Worm (Caenorhabditis elegans): ENCODE data around the gene ugt-23.

ugt-23 gene

DNA sequence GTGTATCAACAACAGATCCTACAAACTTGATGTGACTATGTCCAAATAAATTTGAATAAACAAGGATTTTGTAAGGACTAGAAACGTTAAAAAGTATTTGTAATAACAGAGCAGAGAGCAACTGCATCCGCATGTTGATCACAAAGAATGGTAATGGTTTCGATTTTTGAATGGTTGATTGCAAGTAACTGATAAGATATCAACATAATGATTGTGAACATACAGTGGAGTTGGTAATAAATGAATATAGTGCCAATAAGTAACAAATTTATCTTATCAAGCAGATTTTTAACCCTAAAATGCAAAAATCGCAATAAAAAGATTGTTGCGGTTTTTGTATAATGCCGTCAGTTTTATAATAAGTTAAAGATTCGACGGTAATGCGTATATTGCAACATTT, at the start of gene ugt-23:
Gene ugt-23 (minus strand): TSS at position 212 of the 400 bp plus-strand sequence.
- no peak for TF ChIP-seq ama-1 (optimal IDR thresholded peaks at IDR 0.05)
- TF ChIP-seq elt-2 (tag; optimal IDR thresholded peaks at IDR 0.05): peak; percentile 70

DNA sequence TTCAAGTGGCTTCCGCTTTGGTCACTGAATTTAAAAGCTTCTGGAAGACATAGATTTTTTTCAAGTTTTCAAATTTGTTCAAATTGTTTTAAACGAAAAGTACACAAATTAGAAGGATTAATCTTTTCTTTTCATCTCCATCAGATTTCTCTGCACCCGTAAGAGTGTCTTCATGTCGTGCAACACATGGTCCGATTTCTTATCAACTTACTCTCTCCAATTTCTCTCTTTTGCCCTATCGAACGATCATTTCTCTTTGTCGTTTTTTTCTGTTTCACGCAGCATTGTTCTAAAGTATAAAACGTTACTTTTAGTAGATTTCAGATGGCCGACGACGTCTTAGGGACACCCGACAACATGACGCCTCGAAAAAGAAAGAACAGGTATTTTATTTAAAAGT, 40.3 kb upstream of the ugt-23 start, which contains the start of gene pssy-1:
Gene pssy-1 (plus strand): TSS at position 318 of the 400 bp plus-strand sequence.
- TF ChIP-seq sdc-2 (tag; optimal IDR thresholded peaks at IDR 0.05) (no peak), elt-2 (tag; optimal IDR thresholded peaks at IDR 0.05) (no peak), pax-1 (tag; optimal IDR thresholded peaks at IDR 0.05) (no peak), dve-1 (tag; optimal IDR thresholded peaks at IDR 0.05) (no peak), ceh-9 (tag; optimal IDR thresholded peaks at IDR 0.05) (no peak), hlh-8 (tag; optimal IDR thresholded peaks at IDR 0.05) (no peak), sox-2 (GFP tag; IDR thresholded peaks at IDR 0.05) (no peak), ceh-19 (GFP tag; optimal IDR thresholded peaks at IDR 0.05) (no peak), gmeb-2 (tag; optimal IDR thresholded peaks at IDR 0.05) (no peak)

DNA sequence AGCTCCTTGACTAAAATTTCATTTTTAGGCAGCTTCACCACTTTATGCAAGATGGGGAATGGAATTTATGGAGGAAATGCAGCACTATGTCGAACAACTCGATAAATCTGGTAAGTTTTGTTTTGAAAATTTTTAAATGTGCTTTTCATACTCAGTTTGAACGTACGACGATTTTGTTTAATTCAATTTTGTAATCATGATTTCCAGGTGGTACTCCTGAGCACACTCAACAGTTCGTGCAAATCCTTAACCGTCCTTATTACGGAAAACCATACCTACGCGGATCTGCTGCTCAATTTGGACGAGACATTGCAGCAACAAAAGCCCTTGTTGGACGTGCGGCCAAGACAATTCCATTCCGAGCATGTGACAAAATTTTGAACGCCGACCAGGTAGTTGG, 37.6 kb upstream of the ugt-23 start:
- no peak for TF ChIP-seq rnt-1 (tag; optimal IDR thresholded peaks at IDR 0.05)
- TF ChIP-seq madf-2 (tag; optimal IDR thresholded peaks at IDR 0.05): no peak
- TF ChIP-seq lim-6 (tag; optimal IDR thresholded peaks at IDR 0.05): no peak
- no peak for TF ChIP-seq syd-9 (tag; optimal IDR thresholded peaks at IDR 0.05)

DNA sequence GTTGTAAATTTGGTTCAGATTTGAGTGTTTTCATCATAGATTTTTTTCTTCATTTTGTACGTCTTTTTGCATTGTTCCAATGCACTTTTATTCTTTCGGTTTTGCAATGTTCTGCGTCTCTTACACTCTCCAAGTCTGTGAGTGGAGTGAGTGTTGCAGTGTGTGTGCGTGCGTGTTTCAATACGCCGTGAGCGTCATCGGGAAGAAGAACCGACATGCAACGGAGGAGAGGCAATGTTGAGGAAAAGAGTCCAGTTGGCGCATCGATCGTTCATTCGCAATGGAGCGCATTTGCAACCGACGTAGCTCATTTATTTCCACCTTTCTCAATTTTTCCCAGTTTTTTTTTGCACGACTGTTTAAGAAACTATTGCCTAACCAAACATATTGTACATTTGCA, 33.6 kb upstream of the ugt-23 start, which contains the start of gene ZC506.1:
Gene ZC506.1 (plus strand): TSS at position 400 of the 400 bp plus-strand sequence.
- TF ChIP-seq ama-1 (optimal IDR thresholded peaks at IDR 0.05) (no peak), sox-2 (GFP tag; IDR thresholded peaks at IDR 0.05) (no peak), ceh-22 (tag; optimal IDR thresholded peaks at IDR 0.05) (no peak), hlh-30 (tag; optimal IDR thresholded peaks at IDR 0.05; ENCODE audit: insufficient read depth) (peak; percentile 52), sox-4 (tag; optimal IDR thresholded peaks at IDR 0.05) (no peak), nhr-232 (tag; optimal IDR thresholded peaks at IDR 0.05) (no peak), hlh-8 (tag; optimal IDR thresholded peaks at IDR 0.05) (no peak), nhr-11 (tag; optimal IDR thresholded peaks at IDR 0.05) (no peak), eyg-1 (tag; optimal IDR thresholded peaks at IDR 0.05) (no peak), tbx-2 (tag; optimal IDR thresholded peaks at IDR 0.05) (peak; percentile 84), ceh-2 (tag; optimal IDR thresholded peaks at IDR 0.05) (no peak), madf-2 (tag; optimal IDR thresholded peaks at IDR 0.05) (peak; percentile 69), C38D4.7 (GFP tag; optimal IDR thresholded peaks at IDR 0.05) (no peak), ceh-19 (GFP tag; optimal IDR thresholded peaks at IDR 0.05) (peak; percentile 64), ceh-31 (tag; optimal IDR thresholded peaks at IDR 0.05) (peak; percentile 96), ref-2 (tag; optimal IDR thresholded peaks at IDR 0.05) (peak; percentile 86), C08G9.2 (tag; optimal IDR thresholded peaks at IDR 0.05) (no peak), ceh-30 (tag; optimal IDR thresholded peaks at IDR 0.05) (peak; percentile 74), dve-1 (tag; optimal IDR thresholded peaks at IDR 0.05) (peak; percentile 71), che-1 (tag; optimal IDR thresholded peaks at IDR 0.05) (no peak), dmd-4 (tag; optimal IDR thresholded peaks at IDR 0.05; ENCODE audit: borderline replicate concordance) (peak; percentile 2), syd-9 (tag; optimal IDR thresholded peaks at IDR 0.05) (peak; percentile 63), ceh-24 (tag; optimal IDR thresholded peaks at IDR 0.05) (no peak), ahr-1 (tag; optimal IDR thresholded peaks at IDR 0.05) (no peak), hlh-15 (tag; optimal IDR thresholded peaks at IDR 0.05) (no peak), pag-3 (tag; optimal IDR thresholded peaks at IDR 0.05; ENCODE audit: borderline replicate concordance) (peak; percentile 50), ttx-3 (tag; optimal IDR thresholded peaks at IDR 0.05) (peak; percentile 21), K09A11.1 (tag; optimal IDR thresholded peaks at IDR 0.05; ENCODE audit: insufficient read depth) (peak; percentile 15), hlh-6 (tag; optimal IDR thresholded peaks at IDR 0.05) (no peak), zip-5 (tag; optimal IDR thresholded peaks at IDR 0.05) (no peak), pqm-1 (tag; optimal IDR thresholded peaks at IDR 0.05) (no peak), elt-2 (tag; optimal IDR thresholded peaks at IDR 0.05) (peak; percentile 53), ceh-6 (GFP tag; optimal IDR thresholded peaks at IDR 0.05) (no peak), gmeb-2 (tag; optimal IDR thresholded peaks at IDR 0.05) (no peak), ztf-16 (tag; optimal IDR thresholded peaks at IDR 0.05) (peak; percentile 68), unc-42 (tag; optimal IDR thresholded peaks at IDR 0.05) (peak; percentile 85), unc-3 (GFP tag; conservative IDR thresholded peaks at IDR 0.05) (no peak), unc-3 (tag; optimal IDR thresholded peaks at IDR 0.05) (peak; percentile 43), pros-1 (tag; optimal IDR thresholded peaks at IDR 0.05) (peak; percentile 89), K02D7.2 (tag; optimal IDR thresholded peaks at IDR 0.05) (no peak), ceh-45 (GFP tag; IDR thresholded peaks at IDR 0.05) (no peak)

Data from whole organism, late embryonic.